Fruit fly (Drosophila melanogaster) Kc167 (cell line): ENCODE results near the gene neo.

ENCODE experiments used
- Myc ChIP-seq: fragments of >200 bp; optimal IDR thresholded peaks from 2 replicates; lab custom pipeline; 2017; ENCODE audit warnings: missing external identifiers
- Sin3A ChIP-seq: fragments of >200 bp; optimal IDR thresholded peaks from 2 replicates; lab custom pipeline; 2018; ENCODE audit warnings: missing external identifiers
- h ChIP-seq: fragments of >200 bp; optimal IDR thresholded peaks from 3 replicates; lab custom pipeline; 2018; ENCODE audit warnings: missing external identifiers
- insv ChIP-seq: fragments of >200 bp; optimal IDR thresholded peaks from 3 replicates; lab custom pipeline; 2018; ENCODE audit warnings: missing external identifiers
- psq ChIP-seq: fragments of >200 bp; optimal IDR thresholded peaks from 2 replicates; lab custom pipeline; 2017; ENCODE audit warnings: missing external identifiers
- ttk ChIP-seq: sonication (Bioruptor generic); optimal IDR thresholded peaks from 2 replicates; lab custom pipeline; 2017; ENCODE audit warnings: missing external identifiers

Gene neo

dm6 chr3R:29861432-29862249 lies 42.7 kb downstream of the neo start, which contains the start of the genes CG15514 and RpS8:
Gene CG15514 (minus strand): TSS chr3R:29861494.
Gene RpS8 (plus strand): TSS chr3R:29861582.
- TF ChIP-seq insv (lab: Kevin White, UChicago) (no peak), ttk (lab: Kevin White, UChicago) (no peak), Myc (lab: Kevin White, UChicago) (no peak), psq (no peak), h (lab: Kevin White, UChicago) (no peak), Sin3A (lab: Kevin White, UChicago) (no peak)

DNA sequence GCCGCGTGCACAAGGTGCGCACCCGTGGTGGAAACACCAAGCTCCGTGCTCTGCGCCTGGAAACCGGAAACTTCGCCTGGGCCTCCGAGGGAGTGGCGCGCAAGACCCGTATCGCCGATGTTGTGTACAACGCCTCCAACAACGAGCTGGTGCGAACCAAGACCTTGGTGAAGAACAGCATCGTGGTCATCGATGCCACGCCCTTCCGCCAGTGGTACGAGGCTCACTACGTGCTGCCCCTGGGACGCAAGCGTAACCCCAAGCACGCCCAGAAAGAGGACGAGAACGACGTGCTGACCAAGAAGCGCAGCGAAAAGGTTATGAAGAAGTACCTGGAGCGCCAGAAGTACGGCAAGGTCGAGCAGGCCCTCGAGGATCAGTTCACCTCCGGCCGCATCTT lies 43.9 kb downstream of the neo start:
- no peak for TF ChIP-seq insv (lab: Kevin White, UChicago)
- TF ChIP-seq h (lab: Kevin White, UChicago) = no peak
- peak; percentile 80 for TF ChIP-seq ttk (lab: Kevin White, UChicago)
- TF ChIP-seq Myc (lab: Kevin White, UChicago) = no peak
- no peak for TF ChIP-seq Sin3A (lab: Kevin White, UChicago)

- no peak for TF ChIP-seq h (lab: Kevin White, UChicago)
- TF ChIP-seq insv (lab: Kevin White, UChicago) = no peak
- TF ChIP-seq Sin3A (lab: Kevin White, UChicago) = no peak
- no peak for TF ChIP-seq psq
- TF ChIP-seq Myc (lab: Kevin White, UChicago) = no peak
- no peak for TF ChIP-seq ttk (lab: Kevin White, UChicago)
These were observed 47.8 kb downstream of the neo start for dm6 chr3R:29866706-29867105.

- TF ChIP-seq insv (lab: Kevin White, UChicago) = no peak
- no peak for TF ChIP-seq Myc (lab: Kevin White, UChicago)
- TF ChIP-seq h (lab: Kevin White, UChicago) = no peak
- no peak for TF ChIP-seq ttk (lab: Kevin White, UChicago)
- no peak for TF ChIP-seq Sin3A (lab: Kevin White, UChicago)
- no peak for TF ChIP-seq psq
These were observed 48.5 kb downstream of the neo start for dm6 chr3R:29867470-29867869.

- TF ChIP-seq psq (no peak), ttk (lab: Kevin White, UChicago) (no peak), Sin3A (lab: Kevin White, UChicago) (no peak), insv (lab: Kevin White, UChicago) (no peak), Myc (lab: Kevin White, UChicago) (no peak), h (lab: Kevin White, UChicago) (no peak)
These were observed 49.0 kb downstream of the neo start for dm6 chr3R:29867895-29868294.

- TF ChIP-seq ttk (lab: Kevin White, UChicago) (no peak), Myc (lab: Kevin White, UChicago) (no peak), psq (no peak)
These were observed 49.9 kb downstream of the neo start, which contains the start of gene Zip99C for dm6 chr3R:29868676-29869349. Gene Zip99C (minus strand): TSS chr3R:29868895.

DNA sequence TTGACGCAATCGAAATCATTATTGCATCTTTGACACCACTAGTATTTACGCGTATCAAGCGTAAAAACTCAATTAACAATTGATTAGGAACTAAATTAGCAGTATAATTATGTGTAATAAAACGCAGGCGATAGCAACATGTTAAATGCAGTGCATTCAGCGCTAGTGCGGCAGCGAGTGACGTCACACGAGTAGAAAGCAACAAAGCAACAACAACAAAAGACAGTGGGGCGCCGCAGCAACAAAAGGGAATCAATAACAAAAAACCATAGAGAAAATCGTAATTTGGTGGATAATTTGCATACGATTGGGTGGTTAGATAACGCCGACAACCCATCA lies 50.4 kb downstream of the neo start, which contains the start of gene CG34133:
TSS of gene CG34133 (plus strand) at position 16 of the 339 bp plus-strand sequence.
- TF ChIP-seq Myc (lab: Kevin White, UChicago) = no peak
- TF ChIP-seq insv (lab: Kevin White, UChicago) = no peak
- no peak for TF ChIP-seq psq
- TF ChIP-seq h (lab: Kevin White, UChicago) = no peak
- TF ChIP-seq Sin3A (lab: Kevin White, UChicago) = no peak
- no peak for TF ChIP-seq ttk (lab: Kevin White, UChicago)
